Fruit fly (Drosophila melanogaster): ENCODE measurements around the gene Polr2H.

DNA sequence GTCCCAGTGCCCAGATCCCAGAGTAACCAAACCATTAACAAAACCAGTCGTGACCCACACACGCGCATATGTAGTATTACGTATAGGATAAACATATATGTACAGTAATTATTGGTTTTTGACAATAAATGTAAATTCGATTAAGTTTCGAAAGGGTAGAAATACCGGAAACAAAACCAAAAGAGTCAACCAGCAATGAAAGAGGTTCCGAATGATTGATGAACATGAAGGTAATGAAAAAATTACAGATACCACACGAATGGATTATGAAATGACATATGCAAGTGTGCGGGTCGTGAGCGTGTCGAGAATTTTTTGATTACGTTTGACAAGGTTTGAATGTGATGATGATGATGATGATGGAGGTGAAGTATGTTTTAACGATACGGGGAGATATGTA is 34.1 kb upstream of the Polr2H start:
- no peak for TF ChIP-seq Rx (GFP tag; IDR thresholded peaks at IDR 0.05)
- TF ChIP-seq gro (GFP tag; optimal IDR thresholded peaks at IDR 0.05): no peak
- TF ChIP-seq shn (GFP tag; optimal IDR thresholded peaks at IDR 0.05): no peak

All from whole organism, embryonic.